Fruit fly (Drosophila melanogaster) whole organism, embryonic: Measurements from ENCODE around the gene dia.

Experiments used
- BEAF-32 ChIP-seq: fragments of 200-800 bp; sonication (Bioruptor generic); optimal IDR thresholded peaks from 3 replicates; lab custom pipeline; 2017; ENCODE audit warnings: missing biosample characterization, missing genetic modification characterization, mild to moderate bottlenecking, moderate library complexity, missing genetic modification reagents
- BtbVII ChIP-seq: fragments of 200-800 bp; sonication (Bioruptor generic); optimal IDR thresholded peaks from 3 replicates; lab custom pipeline; 2017; ENCODE audit warnings: missing biosample characterization, mild to moderate bottlenecking, missing genetic modification characterization
- Bteb2 ChIP-seq: fragments of 200-800 bp; sonication (Bioruptor generic); optimal IDR thresholded peaks from 2 replicates; lab custom pipeline; 2016; ENCODE audit warnings: missing biosample characterization, missing genetic modification characterization
- CG10979 ChIP-seq: fragments of 200-800 bp; sonication (Bioruptor generic); optimal IDR thresholded peaks from 2 replicates; lab custom pipeline; 2018; ENCODE audit warnings: missing biosample characterization, mild to moderate bottlenecking, missing genetic modification characterization, moderate library complexity
- CG15269 ChIP-seq: fragments of 200-800 bp; sonication (Bioruptor generic); optimal IDR thresholded peaks from 2 replicates; lab custom pipeline; 2018; ENCODE audit warnings: missing biosample characterization, mild to moderate bottlenecking, missing genetic modification characterization, moderate library complexity
- CG1529 ChIP-seq: fragments of 200-800 bp; sonication (Bioruptor generic); optimal IDR thresholded peaks from 3 replicates; lab custom pipeline; 2018; ENCODE audit warnings: missing biosample characterization, missing genetic modification characterization
- CG17186 ChIP-seq: fragments of 200-800 bp; sonication (Bioruptor generic); optimal IDR thresholded peaks from 3 replicates; lab custom pipeline; 2017; ENCODE audit warnings: missing biosample characterization, missing genetic modification reagents, missing genetic modification characterization
- CG1832 ChIP-seq: fragments of 200-800 bp; sonication (Bioruptor generic); optimal IDR thresholded peaks from 2 replicates; lab custom pipeline; 2017; ENCODE audit warnings: missing biosample characterization, mild to moderate bottlenecking, missing genetic modification characterization, inconsistent platforms
- CG2199 ChIP-seq: fragments of 200-800 bp; sonication (Bioruptor generic); IDR thresholded peaks from 3 replicates; pipeline ENCODE4 v1.3.6; 2022; ENCODE audit warnings: missing biosample characterization, missing genetic modification characterization
- CG2202 ChIP-seq: fragments of 200-800 bp; sonication (Bioruptor generic); optimal IDR thresholded peaks from 2 replicates; lab custom pipeline; 2018; ENCODE audit warnings: missing biosample characterization, mild to moderate bottlenecking, missing genetic modification characterization
- CG31224 ChIP-seq: fragments of 200-800 bp; sonication (Bioruptor generic); IDR thresholded peaks from 2 replicates; pipeline ENCODE4 v1.3.6; 2022; ENCODE audit warnings: missing biosample characterization, missing genetic modification characterization
- CG32532 ChIP-seq: fragments of 200-800 bp; sonication (Bioruptor generic); IDR thresholded peaks from 2 replicates; pipeline ENCODE4 v1.3.6; 2022; ENCODE audit warnings: missing biosample characterization, missing genetic modification characterization
- CG33213 ChIP-seq: fragments of 200-800 bp; sonication (Bioruptor generic); optimal IDR thresholded peaks from 3 replicates; lab custom pipeline; 2016; ENCODE audit warnings: missing biosample characterization, missing genetic modification characterization
- CG9817 ChIP-seq: fragments of 200-800 bp; sonication (Bioruptor generic); optimal IDR thresholded peaks from 2 replicates; lab custom pipeline; 2018; ENCODE audit warnings: missing biosample characterization, mild to moderate bottlenecking, missing genetic modification characterization, moderate library complexity
- CG9876 ChIP-seq: fragments of 200-800 bp; sonication (Bioruptor generic); optimal IDR thresholded peaks from 2 replicates; lab custom pipeline; 2016; ENCODE audit warnings: missing biosample characterization, missing genetic modification characterization
- Dip2 ChIP-seq: fragments of 200-800 bp; sonication (Bioruptor generic); IDR thresholded peaks from 2 replicates; pipeline ENCODE4 v1.3.6; 2022; ENCODE audit warnings: missing biosample characterization, missing genetic modification characterization
- Doc2 ChIP-seq: fragments of 200-800 bp; sonication (Bioruptor generic); IDR thresholded peaks from 2 replicates; pipeline ENCODE4 v1.3.6; 2022; ENCODE audit warnings: missing biosample characterization, missing genetic modification characterization
- Doc3 ChIP-seq: fragments of 200-800 bp; sonication (Bioruptor generic); IDR thresholded peaks from 3 replicates; pipeline ENCODE4 v1.3.6; 2022; ENCODE audit warnings: missing biosample characterization, missing genetic modification characterization; ENCODE audit not compliant: partially characterized antibody
- Dp ChIP-seq: fragments of 200-800 bp; sonication (Bioruptor generic); optimal IDR thresholded peaks from 2 replicates; lab custom pipeline; 2018; ENCODE audit warnings: missing biosample characterization, mild to moderate bottlenecking, missing genetic modification characterization, moderate library complexity
- E2f1 ChIP-seq: fragments of 200-800 bp; sonication (Bioruptor generic); IDR thresholded peaks from 2 replicates; pipeline ENCODE4 v1.3.6; 2022; ENCODE audit warnings: missing biosample characterization, missing genetic modification characterization
- Hr78 ChIP-seq, 2 experiments: fragments of 200-800 bp in 1 of 2; fragments of >200 bp in 1 of 2; sonication (Bioruptor generic) in 1 of 2; optimal IDR thresholded peaks; 2 replicates each; lab custom pipeline; 2017 to 2019; ENCODE audit warnings: missing biosample characterization in 2 of 2, missing genetic modification characterization in 2 of 2, mild to moderate bottlenecking in 1 of 2, moderate library complexity in 1 of 2
- Kr ChIP-seq: fragments of 200-800 bp; sonication (Bioruptor generic); optimal IDR thresholded peaks from 2 replicates; lab custom pipeline; 2017; ENCODE audit warnings: missing biosample characterization, mild to moderate bottlenecking, missing genetic modification characterization
- Lpt ChIP-seq: fragments of >200 bp; optimal IDR thresholded peaks from 2 replicates; lab custom pipeline; 2018; ENCODE audit warnings: missing biosample characterization, missing genetic modification characterization
- Oaz ChIP-seq: fragments of 200-800 bp; sonication (Bioruptor generic); IDR thresholded peaks from 2 replicates; pipeline ENCODE4 v1.3.6; 2022; ENCODE audit warnings: missing biosample characterization, missing genetic modification characterization
- Oli ChIP-seq: fragments of 200-800 bp; sonication (Bioruptor generic); optimal IDR thresholded peaks from 2 replicates; lab custom pipeline; 2018; ENCODE audit warnings: missing biosample characterization, mild to moderate bottlenecking, missing genetic modification characterization, moderate library complexity
- Optix ChIP-seq: fragments of 200-800 bp; sonication (Bioruptor generic); IDR thresholded peaks from 3 replicates; pipeline ENCODE4 v1.3.6; 2022; ENCODE audit warnings: missing biosample characterization, missing genetic modification characterization
- Pdp1 ChIP-seq, 2 experiments: fragments of 200-800 bp; sonication (Bioruptor generic); optimal IDR thresholded peaks; 3 replicates each; lab custom pipeline; 2016; ENCODE audit warnings: missing biosample characterization in 2 of 2, missing genetic modification characterization in 2 of 2, mild to moderate bottlenecking in 1 of 2, moderate library complexity in 1 of 2
- amos ChIP-seq: fragments of 200-800 bp; sonication (Bioruptor generic); IDR thresholded peaks from 2 replicates; pipeline ENCODE4 v1.3.6; 2022; ENCODE audit warnings: missing biosample characterization, missing genetic modification characterization; ENCODE audit not compliant: partially characterized antibody
- ap ChIP-seq: fragments of 200-800 bp; sonication (Bioruptor generic); IDR thresholded peaks from 2 replicates; pipeline ENCODE4 v1.3.6; 2022; ENCODE audit warnings: missing biosample characterization, missing genetic modification characterization
- az2 ChIP-seq: fragments of 200-800 bp; sonication (Bioruptor generic); optimal IDR thresholded peaks from 3 replicates; lab custom pipeline; 2016; ENCODE audit warnings: missing biosample characterization, missing genetic modification characterization
- btn ChIP-seq: fragments of 200-800 bp; sonication (Bioruptor generic); optimal IDR thresholded peaks from 2 replicates; lab custom pipeline; 2016; ENCODE audit warnings: missing biosample characterization, missing genetic modification characterization
- cg ChIP-seq: fragments of 200-800 bp; sonication (Bioruptor generic); optimal IDR thresholded peaks from 3 replicates; lab custom pipeline; 2019; ENCODE audit warnings: missing biosample characterization, mild to moderate bottlenecking, missing genetic modification characterization, moderate library complexity
- crol ChIP-seq: fragments of 200-800 bp; sonication (Bioruptor generic); IDR thresholded peaks from 2 replicates; pipeline ENCODE4 v1.3.6; 2022; ENCODE audit warnings: missing biosample characterization, missing genetic modification characterization
- ems ChIP-seq: fragments of 200-800 bp; sonication (Bioruptor generic); optimal IDR thresholded peaks from 3 replicates; lab custom pipeline; 2016; ENCODE audit warnings: missing biosample characterization, missing genetic modification characterization
- ewg ChIP-seq: fragments of 200-800 bp; sonication (Bioruptor generic); optimal IDR thresholded peaks from 3 replicates; lab custom pipeline; 2017; ENCODE audit warnings: mild to moderate bottlenecking, missing biosample characterization, missing genetic modification reagents, missing genetic modification characterization
- eyg ChIP-seq: fragments of 200-800 bp; sonication (Bioruptor generic); optimal IDR thresholded peaks from 3 replicates; lab custom pipeline; 2016; ENCODE audit warnings: missing biosample characterization, missing genetic modification characterization
- fd3F ChIP-seq: fragments of 200-800 bp; sonication (Bioruptor generic); optimal IDR thresholded peaks from 2 replicates; lab custom pipeline; 2018; ENCODE audit warnings: missing biosample characterization, mild to moderate bottlenecking, missing genetic modification characterization, moderate library complexity
- gsb-n ChIP-seq: fragments of 200-800 bp; sonication (Bioruptor generic); optimal IDR thresholded peaks from 3 replicates; lab custom pipeline; 2018; ENCODE audit warnings: missing biosample characterization, mild to moderate bottlenecking, missing genetic modification characterization
- gt ChIP-seq: fragments of 200-800 bp; sonication (Bioruptor generic); IDR thresholded peaks from 2 replicates; pipeline ENCODE4 v1.3.6; 2022; ENCODE audit warnings: missing biosample characterization, missing genetic modification characterization
- hbn ChIP-seq: fragments of 200-800 bp; sonication (Bioruptor generic); IDR thresholded peaks from 2 replicates; pipeline ENCODE4 v1.3.6; 2022; ENCODE audit warnings: missing biosample characterization, missing genetic modification characterization; ENCODE audit not compliant: partially characterized antibody
- kah ChIP-seq: fragments of 200-800 bp; sonication (Bioruptor generic); optimal IDR thresholded peaks from 2 replicates; lab custom pipeline; 2018; ENCODE audit warnings: missing biosample characterization, mild to moderate bottlenecking, missing genetic modification characterization
- lab ChIP-seq: fragments of 200-800 bp; sonication (Bioruptor generic); optimal IDR thresholded peaks from 3 replicates; lab custom pipeline; 2017; ENCODE audit warnings: missing biosample characterization, missing genetic modification characterization, mild to moderate bottlenecking, moderate library complexity, missing genetic modification reagents
- nerfin-1 ChIP-seq: fragments of 200-800 bp; sonication (Bioruptor generic); optimal IDR thresholded peaks from 3 replicates; lab custom pipeline; 2019; ENCODE audit warnings: missing biosample characterization, mild to moderate bottlenecking, missing genetic modification characterization, moderate library complexity
- pros ChIP-seq: fragments of 200-800 bp; sonication (Bioruptor generic); optimal IDR thresholded peaks from 3 replicates; lab custom pipeline; 2019; ENCODE audit warnings: missing biosample characterization, mild to moderate bottlenecking, missing genetic modification characterization, moderate library complexity
- sd ChIP-seq: fragments of 200-800 bp; sonication (Bioruptor generic); optimal IDR thresholded peaks from 3 replicates; lab custom pipeline; 2018; ENCODE audit warnings: missing biosample characterization, mild to moderate bottlenecking, missing genetic modification characterization, moderate library complexity
- sisA ChIP-seq: fragments of 200-800 bp; sonication (Bioruptor generic); IDR thresholded peaks from 2 replicates; pipeline ENCODE4 v1.3.6; 2022; ENCODE audit warnings: missing biosample characterization, missing genetic modification characterization
- sr ChIP-seq: fragments of 200-800 bp; sonication (Bioruptor generic); IDR thresholded peaks from 3 replicates; pipeline ENCODE4 v1.3.6; 2022; ENCODE audit warnings: missing biosample characterization, missing genetic modification characterization
- sug ChIP-seq: fragments of 200-800 bp; optimal IDR thresholded peaks from 2 replicates; lab custom pipeline; 2019; ENCODE audit warnings: missing biosample characterization, mild to moderate bottlenecking, missing genetic modification characterization, moderate library complexity
- tap ChIP-seq: fragments of 200-800 bp; optimal IDR thresholded peaks from 3 replicates; lab custom pipeline; 2019; ENCODE audit warnings: missing biosample characterization, mild to moderate bottlenecking, missing genetic modification characterization, moderate library complexity
- toy ChIP-seq: fragments of 200-800 bp; sonication (Bioruptor generic); IDR thresholded peaks from 2 replicates; pipeline ENCODE4 v1.3.6; 2022; ENCODE audit warnings: missing biosample characterization, missing genetic modification characterization
- trh ChIP-seq: fragments of 200-800 bp; sonication (Bioruptor generic); optimal IDR thresholded peaks from 2 replicates; lab custom pipeline; 2016; ENCODE audit warnings: missing biosample characterization, missing genetic modification characterization

dia gene

dm6 chr2L:20803733-20804164 lies 45.8 kb downstream of the dia start (continued):
- TF ChIP-seq CG10979 (no peak), sr (GFP tag; lab: Robert Waterston, UW) (peak; percentile 54; the same call in 1 of the 3 replicates), gsb-n (tag; lab: Kevin White, UChicago) (no peak), Dip2 (no peak), tap (tag; lab: Kevin White, UChicago) (no peak), trh (GFP tag; lab: Kevin White, UChicago) (no peak), fd3F (GFP tag; lab: Kevin White, UChicago) (no peak), sisA (GFP tag; lab: Robert Waterston, UW) (no peak), CG1529 (GFP tag; lab: Kevin White, UChicago) (no peak), Kr (no peak), ems (GFP tag; lab: Kevin White, UChicago) (no peak), CG32532 (GFP tag; lab: Robert Waterston, UW) (peak; percentile 43), BtbVII (no peak), Doc3 (GFP tag; lab: Robert Waterston, UW) (no peak), sug (tag; lab: Kevin White, UChicago) (no peak), CG2202 (tag; lab: Kevin White, UChicago) (no peak), BEAF-32 (GFP tag; lab: Kevin White, UChicago) (no peak), Lpt (GFP tag; lab: Kevin White, UChicago) (no peak), Dp (GFP tag; lab: Kevin White, UChicago) (no peak), Oli (tag; lab: Kevin White, UChicago) (no peak), E2f1 (GFP tag; lab: Robert Waterston, UW) (no peak), kah (GFP tag; lab: Kevin White, UChicago) (no peak), hbn (GFP tag; lab: Robert Waterston, UW) (no peak), crol (GFP tag; lab: Robert Waterston, UW) (peak; percentile 91), amos (GFP tag; lab: Robert Waterston, UW) (0 out of 2 replicates have a peak, but pooled peaks have one; percentile 27), ap (no peak), gt (GFP tag; lab: Robert Waterston, UW) (no peak), CG1832 (GFP tag; lab: Kevin White, UChicago) (no peak), CG31224 (GFP tag; lab: Robert Waterston, UW) (peak; percentile 27; the same call in 1 of the 2 replicates), Pdp1 (GFP tag; optimal IDR thresholded peaks at IDR 0.05; lab: Kevin White, UChicago) (peak in 1 of 2 experiments; percentile 47), CG9817 (tag; lab: Kevin White, UChicago) (no peak), CG33213 (GFP tag; lab: Kevin White, UChicago) (no peak), CG9876 (GFP tag; lab: Kevin White, UChicago) (no peak), sd (tag; lab: Kevin White, UChicago) (peak; percentile 65), CG2199 (GFP tag; lab: Robert Waterston, UW) (peak; percentile 78; the same call in 2 of the 3 replicates), Bteb2 (GFP tag; lab: Kevin White, UChicago) (no peak), ewg (GFP tag; lab: Kevin White, UChicago) (no peak), pros (GFP tag; lab: Kevin White, UChicago) (peak; percentile 83), CG15269 (tag; lab: Kevin White, UChicago) (no peak), nerfin-1 (peak; percentile 43), Doc2 (GFP tag; lab: Robert Waterston, UW) (no peak), Oaz (GFP tag; lab: Robert Waterston, UW) (no peak), lab (peak; percentile 7), Optix (GFP tag; lab: Robert Waterston, UW) (no peak), cg (peak; percentile 38), CG17186 (GFP tag; lab: Kevin White, UChicago) (no peak), az2 (GFP tag; lab: Kevin White, UChicago) (no peak), toy (GFP tag; lab: Robert Waterston, UW) (0 out of 2 replicates have a peak, but pooled peaks have one; percentile 47), eyg (GFP tag; lab: Kevin White, UChicago) (no peak), Hr78 (GFP tag; optimal IDR thresholded peaks at IDR 0.05; lab: Kevin White, UChicago) (no peak), btn (GFP tag; lab: Kevin White, UChicago) (no peak)
